Worm (Caenorhabditis elegans): Measurements from ENCODE around the gene irld-27.

irld-27 gene

DNA sequence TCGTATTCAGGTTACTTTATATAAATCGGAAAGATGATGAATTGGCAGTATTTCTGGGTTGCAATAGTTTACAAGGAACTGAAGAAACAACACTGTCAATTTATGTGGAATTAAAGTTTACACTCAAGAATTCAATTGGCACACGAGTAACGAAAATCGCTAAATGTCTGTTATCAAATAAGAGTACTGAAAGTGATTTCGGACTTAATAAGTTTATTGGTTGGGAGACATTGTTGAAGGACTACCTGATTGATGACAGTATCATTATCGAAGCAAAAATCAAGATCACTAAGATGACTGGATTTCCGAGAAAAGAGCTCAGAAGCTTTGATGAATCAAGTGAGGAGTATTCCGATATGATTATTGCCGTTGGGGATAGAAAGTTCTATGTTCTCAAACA lies 43.2 kb downstream of the irld-27 start:
- no peak for TF ChIP-seq ceh-58 (GFP tag; IDR thresholded peaks at IDR 0.05)
- TF ChIP-seq egl-18 (GFP tag; IDR thresholded peaks at IDR 0.05), result no peak

DNA sequence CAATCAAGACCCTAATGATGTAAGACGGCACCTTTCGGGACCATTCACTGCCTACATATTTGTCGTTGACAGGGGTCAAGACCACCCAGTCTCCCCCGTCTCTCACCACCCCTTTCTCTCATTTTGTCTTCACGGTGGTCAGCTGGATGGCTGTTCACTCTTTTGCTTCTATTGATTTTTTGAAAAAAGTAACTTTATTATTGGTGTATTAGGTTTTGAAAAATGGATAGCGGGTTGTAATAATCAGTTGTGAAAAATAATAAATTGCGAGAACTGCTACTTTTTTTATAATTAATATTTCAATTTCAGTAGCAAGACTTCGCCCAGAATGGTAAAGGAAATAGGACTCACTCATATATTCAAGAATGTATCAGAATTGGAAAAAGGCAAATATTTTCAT lies 44.6 kb downstream of the irld-27 start, which contains the start of gene bath-9:
TSS of gene bath-9 (plus strand) at position 301 of the 400 bp plus-strand sequence.
- TF ChIP-seq efl-1 (GFP tag; optimal IDR thresholded peaks at IDR 0.05) (no peak), nfya-2 (GFP tag; IDR thresholded peaks at IDR 0.05) (no peak), T26A5.8 (tag; optimal IDR thresholded peaks at IDR 0.05) (no peak), K11D2.4 (GFP tag; IDR thresholded peaks at IDR 0.05) (no peak), Y53G8AR.9 (GFP tag; conservative IDR thresholded peaks at IDR 0.05) (no peak), mel-28 (tag; optimal IDR thresholded peaks at IDR 0.05; ENCODE audit: borderline replicate concordance) (no peak), aptf-3 (GFP tag; IDR thresholded peaks at IDR 0.05) (no peak), F39B2.1 (GFP tag; IDR thresholded peaks at IDR 0.05) (no peak), tlf-1 (GFP tag; optimal IDR thresholded peaks at IDR 0.05) (no peak)

DNA sequence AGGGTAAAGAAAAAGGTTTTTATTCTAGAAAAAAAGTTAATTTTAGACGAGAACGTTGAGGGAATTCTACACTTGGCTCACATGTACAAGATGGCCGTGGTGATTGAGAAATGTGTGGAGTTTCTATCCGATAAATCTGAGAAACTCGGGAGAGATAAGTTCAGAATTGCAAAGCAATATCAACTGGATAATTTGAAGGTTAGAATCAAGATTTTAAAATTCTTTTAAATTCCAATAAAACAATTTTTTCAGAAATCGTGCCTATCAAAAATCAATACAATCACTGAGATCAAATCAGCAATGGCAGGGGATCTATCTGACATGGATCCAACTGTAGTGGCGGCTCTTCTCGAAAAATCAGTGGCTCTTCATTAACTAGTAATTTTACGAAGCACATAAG lies 46.1 kb downstream of the irld-27 start, which contains the start of gene Y49F6C.2:
TSS of gene Y49F6C.2 (plus strand) at position 301 of the 400 bp plus-strand sequence.
- TF ChIP-seq F39B2.1 (GFP tag; IDR thresholded peaks at IDR 0.05) (no peak), K11D2.4 (GFP tag; IDR thresholded peaks at IDR 0.05) (no peak), Y95B8A.8 (GFP tag; IDR thresholded peaks at IDR 0.05) (no peak)

DNA sequence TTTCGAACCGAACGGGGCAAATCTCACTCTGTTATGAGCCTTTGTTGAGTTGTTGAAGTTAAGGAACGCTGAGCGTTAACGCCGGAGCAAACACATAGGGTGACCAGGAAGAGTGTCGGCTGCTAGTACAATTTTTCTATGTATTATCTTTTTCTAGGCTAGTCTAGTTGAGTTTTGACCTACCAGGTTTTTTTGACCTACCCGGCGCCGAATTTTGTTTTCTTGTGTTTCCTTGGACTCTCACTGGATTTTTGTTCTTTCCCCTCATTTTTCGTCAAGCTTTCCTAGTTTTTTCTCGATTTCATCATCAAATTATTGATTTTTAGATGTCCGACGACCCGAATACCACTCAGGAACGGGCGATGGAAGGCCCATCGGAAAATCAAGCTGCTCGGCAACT lies 49.4 kb downstream of the irld-27 start, which contains the start of gene T06D4.1:
TSS of gene T06D4.1 (plus strand) at position 321 of the 400 bp plus-strand sequence.
- peak; percentile 76 for TF ChIP-seq madf-8 (GFP tag; conservative IDR thresholded peaks at IDR 0.05)
- TF ChIP-seq dpl-1 (GFP tag; optimal IDR thresholded peaks at IDR 0.05), result peak; percentile 1
- no peak for TF ChIP-seq dpff-1 (tag; optimal IDR thresholded peaks at IDR 0.05)
- peak; percentile 80 for TF ChIP-seq efl-1 (GFP tag; optimal IDR thresholded peaks at IDR 0.05)
- peak; percentile 69 for TF ChIP-seq madf-6 (GFP tag; IDR thresholded peaks at IDR 0.05)
- 0 out of 2 replicates have a peak, but pooled peaks have one; percentile 5 for TF ChIP-seq aptf-2 (GFP tag; conservative IDR thresholded peaks at IDR 0.05)
- TF ChIP-seq sea-2 (GFP tag; IDR thresholded peaks at IDR 0.05), result no peak
- peak; percentile 12 for TF ChIP-seq snpc-1.1 (tag; optimal IDR thresholded peaks at IDR 0.05; ENCODE audit: insufficient read depth)

DNA sequence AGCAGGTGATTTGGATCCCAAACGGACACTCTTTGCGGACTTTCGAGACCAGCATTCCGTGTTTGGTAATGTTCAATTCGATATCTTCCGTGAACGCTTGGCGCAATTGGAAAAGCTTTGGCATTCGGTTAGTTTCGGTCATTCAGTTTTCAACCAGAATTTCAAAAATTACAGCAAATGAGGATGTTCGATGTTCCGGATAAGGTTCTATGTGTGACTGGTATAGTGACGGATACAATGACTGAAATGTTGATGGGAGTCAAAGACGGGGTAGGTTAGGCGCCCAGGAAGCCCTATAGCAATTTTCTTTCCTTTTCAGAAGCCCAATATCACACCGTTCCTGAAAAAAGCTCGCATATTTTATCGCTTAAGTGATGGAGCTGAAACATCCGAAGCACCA lies 51.0 kb downstream of the irld-27 start:
- TF ChIP-seq lsl-1 (GFP tag; optimal IDR thresholded peaks at IDR 0.05) (no peak), mes-4 (tag; optimal IDR thresholded peaks at IDR 0.05) (no peak), B0035.1 (tag; optimal IDR thresholded peaks at IDR 0.05) (no peak), die-1 (tag; optimal IDR thresholded peaks at IDR 0.05) (no peak), egl-44 (GFP tag; IDR thresholded peaks at IDR 0.05) (no peak), ekl-4 (GFP tag; IDR thresholded peaks at IDR 0.05) (no peak), ceh-91 (GFP tag; IDR thresholded peaks at IDR 0.05) (no peak), egl-18 (GFP tag; IDR thresholded peaks at IDR 0.05) (no peak), xnd-1 (tag; optimal IDR thresholded peaks at IDR 0.05) (no peak), pbrm-1 (GFP tag; IDR thresholded peaks at IDR 0.05) (no peak), attf-6 (GFP tag; IDR thresholded peaks at IDR 0.05) (no peak), nhr-120 (GFP tag; IDR thresholded peaks at IDR 0.05) (no peak), tbx-9 (tag; optimal IDR thresholded peaks at IDR 0.05; ENCODE audit: borderline replicate concordance) (no peak), ztf-25 (GFP tag; IDR thresholded peaks at IDR 0.05) (no peak), ztf-3 (GFP tag; optimal IDR thresholded peaks at IDR 0.05) (no peak), F55B11.4 (tag; optimal IDR thresholded peaks at IDR 0.05; ENCODE audit: borderline replicate concordance, insufficient read depth) (no peak), madf-6 (GFP tag; IDR thresholded peaks at IDR 0.05) (no peak), mel-28 (tag; optimal IDR thresholded peaks at IDR 0.05; ENCODE audit: borderline replicate concordance) (no peak), K11D2.4 (GFP tag; IDR thresholded peaks at IDR 0.05) (no peak), let-607 (tag; optimal IDR thresholded peaks at IDR 0.05) (no peak)

Measured in whole organism, young adult.